Worm (Caenorhabditis elegans): Measurements from ENCODE around the gene ttr-46.

- TF ChIP-seq unc-130 (GFP tag; optimal IDR thresholded peaks at IDR 0.05): no peak
- no peak for TF ChIP-seq tbp1 (GFP tag; optimal IDR thresholded peaks at IDR 0.05)
- TF ChIP-seq F39B2.1 (GFP tag; IDR thresholded peaks at IDR 0.05): no peak
These were observed 31.5 kb downstream of the ttr-46 start, which contains the start of gene C27H6.9 for ce11 chrV:9982568-9982967.

All from whole organism, young adult.